Worm (Caenorhabditis elegans) whole organism, L2 larva: ENCODE results near the gene ZK1307.8.
A peak's percentile ranks its signal among the peaks of the same experiment; 100 is the strongest.

Experiments used
- C34F6.9 ChIP-seq: fragments of 150-350 bp; optimal IDR thresholded peaks from 2 replicates; lab custom pipeline; 2014; ENCODE audit warnings: missing biosample characterization, missing genetic modification characterization
- R02D3.7 ChIP-seq: fragments of 150-350 bp; optimal IDR thresholded peaks from 2 replicates; lab custom pipeline; 2014; ENCODE audit warnings: missing biosample characterization, missing genetic modification characterization
- Y55F3AM.14 ChIP-seq: fragments of 200-800 bp; sonication (Bioruptor generic); optimal IDR thresholded peaks from 2 replicates; lab custom pipeline; 2018; ENCODE audit warnings: mild to moderate bottlenecking, missing genetic modification characterization, missing compliant biosample characterization
- ama-1 ChIP-seq: fragments of 150-350 bp; optimal IDR thresholded peaks from 2 replicates; lab custom pipeline; 2018; ENCODE audit warnings: inconsistent platforms
- blmp-1 ChIP-seq: sonication (generic microtip); optimal IDR thresholded peaks from 2 replicates; lab custom pipeline; 2017; ENCODE audit warnings: missing genetic modification characterization, mild to moderate bottlenecking, missing compliant biosample characterization, antibody characterized with exemption, moderate library complexity; ENCODE audit not compliant: insufficient read depth
- ceh-16 ChIP-seq: fragments of 150-350 bp; optimal IDR thresholded peaks from 2 replicates; lab custom pipeline; 2014; ENCODE audit warnings: missing biosample characterization, missing genetic modification characterization
- ceh-82 ChIP-seq: fragments of 150-350 bp; optimal IDR thresholded peaks from 2 replicates; lab custom pipeline; 2014; ENCODE audit warnings: missing biosample characterization, missing genetic modification characterization
- crh-2 ChIP-seq: sonication (generic microtip); optimal IDR thresholded peaks from 2 replicates; lab custom pipeline; 2017; ENCODE audit warnings: missing biosample characterization, missing genetic modification characterization
- egl-27 ChIP-seq: sonication (generic microtip); optimal IDR thresholded peaks from 3 replicates; lab custom pipeline; 2017; ENCODE audit warnings: missing biosample characterization, missing genetic modification reagents, missing genetic modification characterization
- fos-1 ChIP-seq: fragments of 150-350 bp; optimal IDR thresholded peaks from 2 replicates; lab custom pipeline; 2014; ENCODE audit warnings: missing biosample characterization, missing genetic modification characterization
- lin-11 ChIP-seq: fragments of 150-350 bp; sonication (generic microtip); optimal IDR thresholded peaks from 2 replicates; lab custom pipeline; 2014; ENCODE audit warnings: missing biosample characterization, missing genetic modification characterization, inconsistent platforms, mixed read lengths
- lin-13 ChIP-seq: fragments of 150-350 bp; optimal IDR thresholded peaks from 2 replicates; lab custom pipeline; 2014; ENCODE audit warnings: missing biosample characterization, missing genetic modification reagents, missing genetic modification characterization
- lin-39 ChIP-seq: fragments of 150-350 bp; optimal IDR thresholded peaks from 2 replicates; lab custom pipeline; 2014; ENCODE audit warnings: missing biosample characterization, missing genetic modification reagents, missing genetic modification characterization
- lsy-2 ChIP-seq, 2 experiments: fragments of 150-350 bp in 1 of 2; sonication (generic microtip) in 1 of 2; optimal IDR thresholded peaks; 2 replicates each; lab custom pipeline; 2014 to 2017; ENCODE audit warnings: missing biosample characterization in 2 of 2, missing genetic modification characterization in 2 of 2
- mab-5 ChIP-seq: fragments of 150-350 bp; optimal IDR thresholded peaks from 2 replicates; lab custom pipeline; 2014; ENCODE audit warnings: missing biosample characterization, missing genetic modification characterization
- mbf-1 ChIP-seq: sonication (generic microtip); optimal IDR thresholded peaks from 2 replicates; lab custom pipeline; 2017; ENCODE audit warnings: missing biosample characterization, missing genetic modification characterization
- mdl-1 ChIP-seq, 2 experiments: fragments of 150-350 bp in 1 of 2; sonication (generic microtip) in 1 of 2; optimal IDR thresholded peaks; 2 replicates each; lab custom pipeline; 2017; ENCODE audit warnings: missing biosample characterization in 2 of 2, missing genetic modification characterization in 2 of 2
- nhr-11 ChIP-seq: fragments of 150-350 bp; optimal IDR thresholded peaks from 2 replicates; lab custom pipeline; 2014; ENCODE audit warnings: missing biosample characterization, missing genetic modification characterization
- nhr-129 ChIP-seq: fragments of 150-350 bp; optimal IDR thresholded peaks from 2 replicates; lab custom pipeline; 2014; ENCODE audit warnings: missing biosample characterization, missing genetic modification characterization
- nhr-23 ChIP-seq: fragments of 150-350 bp; optimal IDR thresholded peaks from 2 replicates; lab custom pipeline; 2014; ENCODE audit warnings: missing biosample characterization, missing genetic modification reagents, missing genetic modification characterization
- nhr-237 ChIP-seq: fragments of 150-350 bp; optimal IDR thresholded peaks from 2 replicates; lab custom pipeline; 2014; ENCODE audit warnings: missing biosample characterization, missing genetic modification characterization
- nhr-25 ChIP-seq: fragments of 150-350 bp; sonication (generic microtip); optimal IDR thresholded peaks from 3 replicates; lab custom pipeline; 2014; ENCODE audit warnings: missing biosample characterization, missing genetic modification characterization
- nhr-6 ChIP-seq: fragments of 150-350 bp; optimal IDR thresholded peaks from 2 replicates; lab custom pipeline; 2014; ENCODE audit warnings: missing biosample characterization, missing genetic modification characterization
- peb-1 ChIP-seq: fragments of 150-350 bp; optimal IDR thresholded peaks from 2 replicates; lab custom pipeline; 2014; ENCODE audit warnings: missing biosample characterization, missing genetic modification characterization
- sem-4 ChIP-seq: fragments of 150-350 bp; optimal IDR thresholded peaks from 2 replicates; lab custom pipeline; 2014; ENCODE audit warnings: missing biosample characterization, missing genetic modification reagents, missing genetic modification characterization
- sma-3 ChIP-seq: sonication (generic microtip); optimal IDR thresholded peaks from 2 replicates; lab custom pipeline; 2016; ENCODE audit warnings: missing genetic modification reagents, missing genetic modification characterization, missing compliant biosample characterization
- sma-9 ChIP-seq, 2 experiments: fragments of 150-350 bp in 1 of 2; sonication (generic microtip) in 1 of 2; optimal IDR thresholded peaks; 2 replicates each; lab custom pipeline; 2014 to 2016; ENCODE audit warnings: missing genetic modification characterization in 2 of 2, mild to moderate bottlenecking in 1 of 2, missing biosample characterization in 1 of 2, missing compliant biosample characterization in 1 of 2, missing genetic modification reagents in 1 of 2, moderate library complexity in 1 of 2
- unc-55 ChIP-seq: fragments of 150-350 bp; sonication (generic microtip); optimal IDR thresholded peaks from 3 replicates; lab custom pipeline; 2014; ENCODE audit warnings: missing biosample characterization, missing genetic modification reagents, missing genetic modification characterization
- unc-62 ChIP-seq: fragments of 150-350 bp; optimal IDR thresholded peaks from 2 replicates; lab custom pipeline; 2014; ENCODE audit warnings: missing biosample characterization, missing genetic modification reagents, missing genetic modification characterization
- zag-1 ChIP-seq: fragments of 150-350 bp; optimal IDR thresholded peaks from 2 replicates; lab custom pipeline; 2014; ENCODE audit warnings: missing biosample characterization, missing genetic modification characterization
- ztf-1 ChIP-seq: fragments of 200-800 bp; sonication (Bioruptor generic); conservative IDR thresholded peaks from 2 replicates; pipeline ENCODE4 v1.3.6; 2022; ENCODE audit warnings: missing genetic modification characterization, missing compliant biosample characterization
- ztf-4 ChIP-seq: fragments of 150-350 bp; optimal IDR thresholded peaks from 2 replicates; lab custom pipeline; 2014; ENCODE audit warnings: missing biosample characterization, missing genetic modification characterization

Gene ZK1307.8

ce11 chrII:9646928-9647838, 22.8 kb downstream of the ZK1307.8 start, which contains the start of gene sqv-8:
Gene sqv-8, plus strand, starts transcription at chrII:9646978.
- no peak for TF ChIP-seq R02D3.7
- peak; percentile 16 for TF ChIP-seq fos-1 (tag; lab: Kevin White, UChicago)
- TF ChIP-seq nhr-129 (tag; lab: Kevin White, UChicago) = peak; percentile 27
- TF ChIP-seq crh-2 (tag; lab: Kevin White, UChicago) = peak; percentile 21
- no peak for TF ChIP-seq ztf-1 (GFP tag; lab: Robert Waterston, UW)
- peak; percentile 82 for TF ChIP-seq C34F6.9 (tag; lab: Kevin White, UChicago)
- TF ChIP-seq nhr-237 = no peak
- TF ChIP-seq peb-1 (tag; lab: Kevin White, UChicago) = no peak
- TF ChIP-seq sma-9 (GFP tag; optimal IDR thresholded peaks at IDR 0.05; lab: Kevin White, UChicago) = peak; percentile 32
- TF ChIP-seq sma-9 (tag; optimal IDR thresholded peaks at IDR 0.05; lab: Kevin White, UChicago) = no peak
- no peak for TF ChIP-seq mdl-1 (tag; optimal IDR thresholded peaks at IDR 0.05; lab: Kevin White, UChicago)
- no peak for TF ChIP-seq nhr-25 (tag; lab: Kevin White, UChicago)
- peak; percentile 33 for TF ChIP-seq unc-55 (GFP tag; lab: Kevin White, UChicago)
- no peak for TF ChIP-seq sem-4 (tag; lab: Kevin White, UChicago)
- TF ChIP-seq lsy-2 (tag; optimal IDR thresholded peaks at IDR 0.05; lab: Kevin White, UChicago) = peak in 1 of 2 experiments; percentile 34
- no peak for TF ChIP-seq lin-11
- no peak for TF ChIP-seq Y55F3AM.14 (GFP tag; lab: Kevin White, UChicago)
- TF ChIP-seq egl-27 = no peak
- TF ChIP-seq lin-13 = no peak
- no peak for TF ChIP-seq unc-62 (GFP tag; lab: Kevin White, UChicago)

ce11 chrII:9649191-9649590, 24.8 kb downstream of the ZK1307.8 start, which contains the start of gene ZK1307.9:
Gene ZK1307.9, plus strand, starts transcription at chrII:9649491.
- TF ChIP-seq ztf-4 (tag; lab: Kevin White, UChicago) (no peak), nhr-129 (tag; lab: Kevin White, UChicago) (no peak), mbf-1 (tag; lab: Kevin White, UChicago) (no peak), ceh-82 (tag; lab: Kevin White, UChicago) (no peak), blmp-1 (tag; lab: Kevin White, UChicago) (no peak), lin-13 (no peak), ceh-16 (tag; lab: Kevin White, UChicago) (no peak), mdl-1 (tag; optimal IDR thresholded peaks at IDR 0.05; lab: Kevin White, UChicago) (no peak), C34F6.9 (tag; lab: Kevin White, UChicago) (no peak), zag-1 (tag; lab: Kevin White, UChicago) (no peak), unc-62 (GFP tag; lab: Kevin White, UChicago) (no peak), nhr-6 (tag; lab: Kevin White, UChicago) (no peak), crh-2 (tag; lab: Kevin White, UChicago) (no peak)

ce11 chrII:9651700-9652099, 27.3 kb downstream of the ZK1307.8 start, which contains the start of gene ZK1307.4:
Gene ZK1307.4, minus strand, starts transcription at chrII:9651800.
- TF ChIP-seq lin-11 = no peak
- no peak for TF ChIP-seq C34F6.9 (tag; lab: Kevin White, UChicago)

ce11 chrII:9652919-9653318, 28.5 kb downstream of the ZK1307.8 start, which contains the start of gene ZK1307.3:
Gene ZK1307.3, minus strand, starts transcription at chrII:9653019.
- TF ChIP-seq sem-4 (tag; lab: Kevin White, UChicago) = no peak
- TF ChIP-seq lsy-2 (tag; optimal IDR thresholded peaks at IDR 0.05; lab: Kevin White, UChicago) = no peak
- no peak for TF ChIP-seq unc-55 (GFP tag; lab: Kevin White, UChicago)
- no peak for TF ChIP-seq lin-39 (tag; lab: Kevin White, UChicago)
- TF ChIP-seq sma-3 = no peak
- TF ChIP-seq nhr-6 (tag; lab: Kevin White, UChicago) = no peak
- TF ChIP-seq nhr-23 = no peak
- TF ChIP-seq ceh-16 (tag; lab: Kevin White, UChicago) = no peak
- TF ChIP-seq nhr-25 (tag; lab: Kevin White, UChicago) = no peak
- no peak for TF ChIP-seq C34F6.9 (tag; lab: Kevin White, UChicago)
- TF ChIP-seq nhr-11 = no peak
- no peak for TF ChIP-seq mab-5 (tag; lab: Kevin White, UChicago)
- TF ChIP-seq ama-1 (lab: Kevin White, UChicago) = no peak
- no peak for TF ChIP-seq mdl-1 (tag; optimal IDR thresholded peaks at IDR 0.05; lab: Kevin White, UChicago)
- TF ChIP-seq Y55F3AM.14 (GFP tag; lab: Kevin White, UChicago) = no peak
- no peak for TF ChIP-seq egl-27
- TF ChIP-seq nhr-237 = no peak
